Worm (Caenorhabditis elegans): ENCODE measurements around the gene cTel55X.1.

The cTel55X.1 gene

DNA sequence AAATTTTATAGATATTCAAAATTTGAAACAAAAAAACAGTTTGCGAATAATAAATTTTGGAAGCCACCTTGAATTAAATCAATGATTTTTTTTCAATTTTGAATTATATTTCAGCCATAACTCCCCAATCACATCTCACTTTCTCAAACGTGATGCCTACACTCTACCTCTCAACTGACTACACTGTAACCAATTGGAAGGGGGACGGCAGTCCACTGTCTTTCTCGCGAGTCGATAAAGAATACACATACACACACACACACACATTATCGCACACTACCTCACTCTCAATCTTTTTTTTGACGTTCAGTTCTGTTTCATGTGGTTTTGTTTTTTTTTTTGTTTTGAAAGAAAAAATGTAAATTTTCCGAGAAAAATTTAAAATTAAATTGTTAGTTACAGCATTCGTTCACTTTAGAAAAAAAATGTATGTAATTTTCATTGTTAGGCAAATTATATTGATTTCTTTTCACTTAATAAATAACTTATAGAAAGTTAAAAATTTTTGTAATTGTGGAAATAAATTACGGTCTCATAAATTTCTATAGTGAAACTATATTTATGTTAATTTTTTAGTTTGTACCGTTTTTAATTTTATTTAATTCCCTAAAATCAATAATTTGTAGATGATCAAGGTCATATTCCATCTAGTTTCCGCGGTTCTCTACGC is at the start of gene cTel55X.1:
cTel55X.1 (plus strand) TSS at position 620 of the 670 bp plus-strand sequence.
- TF ChIP-seq akir-1 (GFP tag; optimal IDR thresholded peaks at IDR 0.05) (no peak), nhr-179 (tag; optimal IDR thresholded peaks at IDR 0.05) (no peak), Y95B8A.8 (GFP tag; IDR thresholded peaks at IDR 0.05) (no peak), nhr-80 (tag; optimal IDR thresholded peaks at IDR 0.05) (peak; percentile 68), cebp-1 (GFP tag; IDR thresholded peaks at IDR 0.05) (no peak), cebp-1 (tag; optimal IDR thresholded peaks at IDR 0.05) (peak; percentile 5), egl-44 (GFP tag; IDR thresholded peaks at IDR 0.05) (no peak), dpff-1 (tag; optimal IDR thresholded peaks at IDR 0.05) (no peak), ceh-58 (GFP tag; IDR thresholded peaks at IDR 0.05) (no peak), rcor-1 (GFP tag; IDR thresholded peaks at IDR 0.05) (0 out of 2 replicates have a peak, but pooled peaks have one; percentile 5), Y53F4B.3 (GFP tag; IDR thresholded peaks at IDR 0.05) (no peak), K11D2.4 (GFP tag; IDR thresholded peaks at IDR 0.05) (no peak), ztf-25 (GFP tag; IDR thresholded peaks at IDR 0.05) (no peak), sea-2 (GFP tag; IDR thresholded peaks at IDR 0.05) (no peak), repo-1 (tag; optimal IDR thresholded peaks at IDR 0.05) (no peak), lir-1 (GFP tag; conservative IDR thresholded peaks at IDR 0.05) (no peak), ets-4 (GFP tag; optimal IDR thresholded peaks at IDR 0.05) (no peak), D2030.7 (GFP tag; IDR thresholded peaks at IDR 0.05) (no peak), zim-3 (tag; optimal IDR thresholded peaks at IDR 0.05) (no peak), snpc-3.4 (tag; optimal IDR thresholded peaks at IDR 0.05) (no peak), F57A8.1 (GFP tag; optimal IDR thresholded peaks at IDR 0.05) (no peak)

DNA sequence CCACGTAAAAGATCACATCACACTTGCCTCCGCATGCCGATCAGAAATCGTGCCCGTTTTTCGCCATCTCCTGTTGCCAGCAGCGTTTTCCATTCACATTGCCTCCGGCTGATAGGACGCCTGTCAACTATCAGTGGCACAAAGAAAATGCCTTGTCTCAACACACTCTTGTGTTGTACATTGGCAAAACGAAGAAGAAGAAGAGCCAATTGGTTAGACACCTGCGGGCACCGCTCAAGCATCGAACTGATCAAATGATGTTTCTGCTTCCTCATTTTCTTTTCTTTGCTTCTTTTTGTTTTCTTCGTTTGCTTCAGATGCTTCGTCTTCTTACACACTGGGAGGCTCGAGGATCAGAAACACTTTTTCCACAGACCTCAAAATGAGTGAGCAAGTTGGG is 47.5 kb upstream of the cTel55X.1 start:
- TF ChIP-seq C06A6.2 (GFP tag; conservative IDR thresholded peaks at IDR 0.05): no peak
- TF ChIP-seq hmg-20 (GFP tag; IDR thresholded peaks at IDR 0.05): no peak
- no peak for TF ChIP-seq hsf-1 (GFP tag; IDR thresholded peaks at IDR 0.05)
- no peak for TF ChIP-seq aptf-2 (GFP tag; conservative IDR thresholded peaks at IDR 0.05)
- TF ChIP-seq nhr-120 (GFP tag; IDR thresholded peaks at IDR 0.05): no peak
- no peak for TF ChIP-seq zfh-2 (GFP tag; conservative IDR thresholded peaks at IDR 0.05)
- TF ChIP-seq pha-4 (tag; optimal IDR thresholded peaks at IDR 0.05): no peak
- TF ChIP-seq D2030.7 (GFP tag; IDR thresholded peaks at IDR 0.05): no peak
- no peak for TF ChIP-seq lin-26 (GFP tag; IDR thresholded peaks at IDR 0.05)
- TF ChIP-seq snpc-1.1 (tag; optimal IDR thresholded peaks at IDR 0.05; ENCODE audit: insufficient read depth): no peak
- TF ChIP-seq mxl-1 (tag; optimal IDR thresholded peaks at IDR 0.05): no peak
- no peak for TF ChIP-seq let-526 (GFP tag; IDR thresholded peaks at IDR 0.05)
- TF ChIP-seq ztf-28 (GFP tag; IDR thresholded peaks at IDR 0.05): no peak
- no peak for TF ChIP-seq madf-10 (tag; optimal IDR thresholded peaks at IDR 0.05)
- no peak for TF ChIP-seq mes-4 (tag; optimal IDR thresholded peaks at IDR 0.05)

DNA sequence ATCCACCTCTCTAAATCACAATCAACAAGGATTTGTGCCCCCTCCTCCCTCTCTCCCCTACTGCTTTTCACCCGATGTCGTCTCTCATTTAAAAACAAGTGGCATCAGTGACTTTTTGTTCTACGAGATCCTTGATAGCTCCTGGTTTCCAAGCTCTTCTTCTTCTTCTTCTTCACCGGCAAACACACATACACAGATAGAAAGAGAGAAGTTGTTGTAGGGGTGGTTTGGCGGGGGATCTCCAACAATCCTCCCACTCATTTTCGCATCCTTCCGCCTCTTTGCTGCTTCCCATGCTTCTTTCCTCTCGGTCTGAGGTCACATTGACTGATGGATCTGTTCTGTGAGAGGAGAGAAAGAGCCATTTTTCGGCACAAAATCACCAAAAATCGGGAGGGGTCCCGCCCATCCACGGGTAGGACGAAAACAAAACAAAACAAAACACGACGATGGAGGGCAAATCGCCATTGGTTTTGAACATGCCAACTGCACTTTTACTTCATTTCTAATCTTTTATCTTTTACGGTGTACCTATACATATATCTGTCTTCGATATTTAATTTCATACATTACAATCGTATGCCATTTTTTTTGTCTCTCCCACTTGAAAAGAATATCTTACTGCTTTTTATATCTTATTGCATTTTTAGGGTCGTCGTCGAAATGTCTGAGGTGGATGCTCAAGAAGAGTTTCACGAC is 44.2 kb upstream of the cTel55X.1 start, which contains the start of gene T23E7.2:
T23E7.2 (plus strand) TSS at position 649 of the 699 bp plus-strand sequence.
- TF ChIP-seq F52B5.7 (tag; optimal IDR thresholded peaks at IDR 0.05) (no peak), B0035.1 (tag; optimal IDR thresholded peaks at IDR 0.05) (no peak), K12H6.12 (tag; optimal IDR thresholded peaks at IDR 0.05) (peak; percentile 24), nhr-80 (tag; optimal IDR thresholded peaks at IDR 0.05) (no peak), lin-35 (GFP tag; optimal IDR thresholded peaks at IDR 0.05) (no peak), zfh-2 (GFP tag; conservative IDR thresholded peaks at IDR 0.05) (0 out of 2 replicates have a peak, but pooled peaks have one; percentile 10), D2030.7 (GFP tag; IDR thresholded peaks at IDR 0.05) (no peak), snpc-1.3 (tag; optimal IDR thresholded peaks at IDR 0.05; ENCODE audit: insufficient read depth) (no peak), madf-6 (GFP tag; IDR thresholded peaks at IDR 0.05) (no peak), nfya-2 (GFP tag; IDR thresholded peaks at IDR 0.05) (no peak), akir-1 (GFP tag; optimal IDR thresholded peaks at IDR 0.05) (no peak), hlh-26 (GFP tag; conservative IDR thresholded peaks at IDR 0.05) (no peak), Y53G8AR.9 (GFP tag; conservative IDR thresholded peaks at IDR 0.05) (no peak), nhr-90 (tag; optimal IDR thresholded peaks at IDR 0.05) (no peak), repo-1 (tag; optimal IDR thresholded peaks at IDR 0.05) (no peak)

All from whole organism, young adult.